Fruit fly (Drosophila melanogaster) whole organism, wandering third instar larva: ENCODE data around the gene RpS17.

ENCODE experiments used
- CrebA ChIP-seq: fragments of 200-800 bp; sonication (Bioruptor generic); optimal IDR thresholded peaks from 2 replicates; lab custom pipeline; 2016; ENCODE audit warnings: missing biosample characterization, mild to moderate bottlenecking, missing genetic modification characterization, borderline replicate concordance
- woc ChIP-seq: sonication (Bioruptor generic); optimal IDR thresholded peaks from 2 replicates; lab custom pipeline; 2016; ENCODE audit warnings: missing biosample characterization, mild to moderate bottlenecking, missing genetic modification characterization

DNA sequence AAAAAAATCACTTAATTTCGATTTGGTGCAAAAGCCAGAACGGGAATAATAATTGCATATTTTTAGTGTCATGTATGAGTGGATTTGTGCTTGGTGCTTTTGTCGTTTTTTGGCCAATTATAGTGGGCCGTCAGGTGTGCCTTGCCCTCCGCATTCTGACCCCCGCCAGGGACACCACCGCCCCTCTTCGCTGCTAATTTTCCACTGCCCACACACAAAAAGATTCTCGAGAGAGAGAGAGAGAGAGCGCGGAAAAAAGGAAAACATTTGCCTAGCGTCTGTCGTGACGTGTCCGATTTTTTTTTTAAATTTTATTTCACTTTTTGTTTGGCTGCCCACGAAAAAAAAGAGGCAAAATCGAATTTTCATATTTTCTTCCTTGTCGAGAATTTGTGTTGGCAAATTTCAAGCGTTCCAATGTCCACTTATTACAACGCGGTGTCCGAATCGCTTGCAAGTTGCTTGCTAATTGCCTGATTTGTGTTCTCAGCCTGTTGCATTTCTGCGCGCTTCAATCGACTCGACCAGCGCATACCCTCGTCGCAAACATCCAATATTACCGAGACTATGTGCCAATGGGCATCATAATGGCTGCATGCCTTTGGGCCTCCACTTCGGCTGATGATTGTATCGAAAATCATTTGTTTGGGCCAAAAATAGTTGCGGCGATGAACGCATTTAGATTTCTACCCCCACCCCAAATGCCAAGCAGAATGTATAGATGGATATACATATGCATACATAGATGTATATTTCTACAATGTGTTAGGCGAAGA, 2.4 kb upstream of the RpS17 start:
- TF ChIP-seq CrebA (no peak), woc (no peak)
